Fruit fly (Drosophila melanogaster) S2 (cell line): ENCODE measurements around the gene mEFG1.

ENCODE experiments used
- CG8478 ChIP-seq: fragments of >200 bp; optimal IDR thresholded peaks from 2 replicates; lab custom pipeline; 2018
- CTCF ChIP-seq, 2 experiments: fragments of >200 bp; optimal IDR thresholded peaks; 2 replicates each; lab custom pipeline; 2018

- TF ChIP-seq CG8478 (lab: Kevin White, UChicago) (no peak), CTCF (optimal IDR thresholded peaks at IDR 0.05; lab: Kevin White, UChicago) (no peak)
Measured at dm6 chr2L:7232713-7233112, 9.8 kb upstream of the mEFG1 start, which contains the start of gene CG43800.
